Worm (Caenorhabditis elegans): ENCODE results near the gene C25F9.10.

- TF ChIP-seq snpc-4 (tag; optimal IDR thresholded peaks at IDR 0.05): no peak
- no peak for TF ChIP-seq ama-1 (optimal IDR thresholded peaks at IDR 0.05)
- TF ChIP-seq mdl-1 (tag; optimal IDR thresholded peaks at IDR 0.05): no peak
These were observed at the start of gene C25F9.10, which contains the start of gene C25F9.6 for ce11 chrV:19405276-19405815.
